Worm (Caenorhabditis elegans) whole organism, L1 larva: ENCODE data around the gene ric-7.

ENCODE experiments used
- ces-1 ChIP-seq: fragments of 150-350 bp; optimal IDR thresholded peaks from 2 replicates; lab custom pipeline; 2014; ENCODE audit warnings: missing biosample characterization, missing genetic modification reagents, missing genetic modification characterization
- fos-1 ChIP-seq: fragments of 150-350 bp; optimal IDR thresholded peaks from 2 replicates; lab custom pipeline; 2014; ENCODE audit warnings: missing biosample characterization, missing genetic modification characterization
- lin-35 ChIP-seq, 2 experiments: fragments of 150-350 bp; optimal IDR thresholded peaks; 2 replicates each; lab custom pipeline; 2014; ENCODE audit warnings: missing biosample characterization in 2 of 2, missing genetic modification characterization in 2 of 2, missing genetic modification reagents in 2 of 2
- lin-39 ChIP-seq: fragments of 150-350 bp; optimal IDR thresholded peaks from 2 replicates; lab custom pipeline; 2014; ENCODE audit warnings: missing biosample characterization, missing genetic modification reagents, missing genetic modification characterization
- nhr-12 ChIP-seq: sonication (generic microtip); optimal IDR thresholded peaks from 2 replicates; lab custom pipeline; 2017; ENCODE audit warnings: missing biosample characterization, missing genetic modification characterization
- nhr-77 ChIP-seq: fragments of 150-350 bp; optimal IDR thresholded peaks from 2 replicates; lab custom pipeline; 2014; ENCODE audit warnings: missing biosample characterization, missing genetic modification characterization
- pqm-1 ChIP-seq: sonication (generic microtip); optimal IDR thresholded peaks from 3 replicates; lab custom pipeline; 2017; ENCODE audit warnings: missing biosample characterization, missing genetic modification characterization
- skn-1 ChIP-seq: fragments of 150-350 bp; optimal IDR thresholded peaks from 2 replicates; lab custom pipeline; 2014; ENCODE audit warnings: missing biosample characterization, missing genetic modification characterization
- snpc-4 ChIP-seq: fragments of 150-350 bp; optimal IDR thresholded peaks from 2 replicates; lab custom pipeline; 2014; ENCODE audit warnings: missing biosample characterization, missing genetic modification characterization
- sptf-1 ChIP-seq: fragments of 150-350 bp; optimal IDR thresholded peaks from 2 replicates; lab custom pipeline; 2014; ENCODE audit warnings: missing biosample characterization, missing genetic modification characterization
- unc-62 ChIP-seq: fragments of 150-350 bp; optimal IDR thresholded peaks from 2 replicates; lab custom pipeline; 2014; ENCODE audit warnings: missing biosample characterization, missing genetic modification reagents, missing genetic modification characterization
- ztf-11 ChIP-seq, 2 experiments: sonication (generic microtip); optimal IDR thresholded peaks; 2 replicates each; lab custom pipeline; 2016 to 2017; ENCODE audit warnings: missing genetic modification characterization in 2 of 2, missing biosample characterization in 1 of 2, missing compliant biosample characterization in 1 of 2

DNA sequence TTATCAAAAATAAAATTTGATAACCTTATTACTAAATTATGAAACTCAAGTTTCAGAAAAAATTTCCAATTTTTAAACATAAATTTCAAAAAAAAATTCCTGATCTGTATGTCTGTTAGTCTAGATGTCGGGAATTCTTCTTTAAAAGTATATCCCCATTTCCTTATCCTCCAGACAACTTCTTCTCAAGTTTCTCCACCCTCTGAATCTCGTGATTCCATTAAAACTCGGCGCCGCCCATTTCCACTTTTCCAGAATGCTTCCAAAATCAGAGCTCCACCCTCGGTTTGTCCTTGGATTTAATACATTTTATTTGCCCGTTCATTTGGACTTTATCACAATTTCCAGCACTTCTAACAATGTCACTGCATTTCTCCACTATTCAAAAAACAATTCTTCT is 27.9 kb upstream of the ric-7 start, which contains the start of gene ins-10:
- TF ChIP-seq sptf-1 (tag; lab: Kevin White, UChicago) (no peak), ces-1 (no peak), lin-39 (tag; lab: Kevin White, UChicago) (no peak), snpc-4 (tag; lab: Kevin White, UChicago) (no peak), unc-62 (GFP tag; lab: Kevin White, UChicago) (no peak), lin-35 (GFP tag; optimal IDR thresholded peaks at IDR 0.05; lab: Kevin White, UChicago) (no peak), ztf-11 (tag; optimal IDR thresholded peaks at IDR 0.05; lab: Kevin White, UChicago) (no peak), skn-1 (tag; lab: Kevin White, UChicago) (no peak), nhr-12 (no peak), nhr-77 (no peak), pqm-1 (tag; lab: Kevin White, UChicago) (no peak), fos-1 (tag; lab: Kevin White, UChicago) (no peak)
